Fruit fly (Drosophila melanogaster) whole organism, embryonic: ENCODE results near the gene CG11000.

Experiments used
- Atf3 ChIP-seq: fragments of 200-800 bp; sonication (Bioruptor generic); optimal IDR thresholded peaks from 3 replicates; lab custom pipeline; 2016; ENCODE audit warnings: missing biosample characterization, missing genetic modification characterization
- CG10321 ChIP-seq: fragments of 200-800 bp; sonication (Bioruptor generic); IDR thresholded peaks from 2 replicates; pipeline ENCODE4 v1.3.6; 2022; ENCODE audit warnings: missing biosample characterization, missing genetic modification characterization
- CG10366 ChIP-seq: fragments of 200-800 bp; sonication (Bioruptor generic); IDR thresholded peaks from 2 replicates; pipeline ENCODE4 v1.3.6; 2022; ENCODE audit warnings: missing biosample characterization, missing genetic modification characterization
- CG10565 ChIP-seq: fragments of 200-800 bp; sonication (Bioruptor generic); optimal IDR thresholded peaks from 3 replicates; lab custom pipeline; 2016; ENCODE audit warnings: missing biosample characterization, mild to moderate bottlenecking, missing genetic modification characterization
- CG11456 ChIP-seq: fragments of 200-800 bp; sonication (Bioruptor generic); IDR thresholded peaks from 3 replicates; pipeline ENCODE4 v1.3.6; 2022; ENCODE audit warnings: missing biosample characterization, missing genetic modification characterization
- CG12391 ChIP-seq: fragments of 200-800 bp; sonication (Bioruptor generic); optimal IDR thresholded peaks from 3 replicates; lab custom pipeline; 2018; ENCODE audit warnings: missing biosample characterization, mild to moderate bottlenecking, missing genetic modification characterization, moderate library complexity
- CG14014 ChIP-seq: fragments of 200-800 bp; sonication (Bioruptor generic); IDR thresholded peaks from 2 replicates; pipeline ENCODE4 v1.3.6; 2022; ENCODE audit warnings: missing biosample characterization, missing genetic modification characterization
- CG1603 ChIP-seq: fragments of 200-800 bp; sonication (Bioruptor generic); optimal IDR thresholded peaks from 2 replicates; lab custom pipeline; 2019; ENCODE audit warnings: missing biosample characterization, mild to moderate bottlenecking, missing genetic modification characterization, moderate library complexity
- CG16813 ChIP-seq: fragments of 200-800 bp; sonication (Bioruptor generic); IDR thresholded peaks from 3 replicates; pipeline ENCODE4 v1.3.6; 2022; ENCODE audit warnings: missing biosample characterization, missing genetic modification characterization; ENCODE audit not compliant: partially characterized antibody
- CG17328 ChIP-seq: fragments of 200-800 bp; sonication (Bioruptor generic); IDR thresholded peaks from 2 replicates; pipeline ENCODE4 v1.3.6; 2022; ENCODE audit warnings: missing biosample characterization, missing genetic modification characterization
- CG17802 ChIP-seq: fragments of 200-800 bp; sonication (Bioruptor generic); optimal IDR thresholded peaks from 2 replicates; lab custom pipeline; 2018; ENCODE audit warnings: missing biosample characterization, mild to moderate bottlenecking, missing genetic modification characterization, moderate library complexity
- CG2129 ChIP-seq: fragments of 200-800 bp; sonication (Bioruptor generic); IDR thresholded peaks from 2 replicates; pipeline ENCODE4 v1.3.6; 2022; ENCODE audit warnings: missing biosample characterization, missing genetic modification characterization; ENCODE audit not compliant: partially characterized antibody
- CG2712 ChIP-seq: fragments of 200-800 bp; optimal IDR thresholded peaks from 3 replicates; lab custom pipeline; 2019; ENCODE audit warnings: missing biosample characterization, mild to moderate bottlenecking, missing genetic modification characterization, moderate library complexity
- CG31441 ChIP-seq: fragments of 200-800 bp; sonication (Bioruptor generic); IDR thresholded peaks from 2 replicates; pipeline ENCODE4 v1.3.6; 2022; ENCODE audit warnings: missing biosample characterization, missing genetic modification characterization
- CG32772 ChIP-seq: fragments of 200-800 bp; sonication (Bioruptor generic); IDR thresholded peaks from 2 replicates; pipeline ENCODE4 v1.3.6; 2022; ENCODE audit warnings: missing biosample characterization, missing genetic modification characterization
- CG3847 ChIP-seq: fragments of 200-800 bp; sonication (Bioruptor generic); IDR thresholded peaks from 2 replicates; pipeline ENCODE4 v1.3.6; 2022; ENCODE audit warnings: missing biosample characterization, missing genetic modification characterization
- CG4404 ChIP-seq: fragments of 200-800 bp; sonication (Bioruptor generic); IDR thresholded peaks from 2 replicates; pipeline ENCODE4 v1.3.6; 2022; ENCODE audit warnings: missing biosample characterization, missing genetic modification characterization
- CG4707 ChIP-seq: fragments of 200-800 bp; sonication (Bioruptor generic); optimal IDR thresholded peaks from 2 replicates; lab custom pipeline; 2018; ENCODE audit warnings: missing biosample characterization, mild to moderate bottlenecking, missing genetic modification characterization, moderate library complexity
- CG7839 ChIP-seq: fragments of 200-800 bp; sonication (Bioruptor generic); optimal IDR thresholded peaks from 3 replicates; lab custom pipeline; 2018; ENCODE audit warnings: missing biosample characterization, mild to moderate bottlenecking, missing genetic modification characterization, moderate library complexity
- Dll ChIP-seq: fragments of 200-800 bp; sonication (Bioruptor generic); IDR thresholded peaks from 4 replicates; pipeline ENCODE4 v1.3.6; 2022; ENCODE audit warnings: missing biosample characterization, missing genetic modification characterization; ENCODE audit not compliant: partially characterized antibody
- E2f1 ChIP-seq: fragments of 200-800 bp; sonication (Bioruptor generic); IDR thresholded peaks from 2 replicates; pipeline ENCODE4 v1.3.6; 2022; ENCODE audit warnings: missing biosample characterization, missing genetic modification characterization
- HHEX ChIP-seq: fragments of 200-800 bp; sonication (Bioruptor generic); optimal IDR thresholded peaks from 3 replicates; lab custom pipeline; 2017; ENCODE audit warnings: missing biosample characterization, mild to moderate bottlenecking, missing genetic modification characterization, missing genetic modification reagents
- HmgD ChIP-seq: fragments of 200-800 bp; sonication (Bioruptor generic); optimal IDR thresholded peaks from 3 replicates; lab custom pipeline; 2016; ENCODE audit warnings: missing biosample characterization, missing genetic modification characterization
- MESR4 ChIP-seq: fragments of 200-800 bp; sonication (Bioruptor generic); optimal IDR thresholded peaks from 2 replicates; lab custom pipeline; 2018; ENCODE audit warnings: missing biosample characterization, mild to moderate bottlenecking, missing genetic modification characterization, moderate library complexity
- Med ChIP-seq: fragments of 200-800 bp; sonication (Bioruptor generic); peaks from one replicate; lab custom pipeline; 2016; ENCODE audit warnings: missing biosample characterization, missing genetic modification characterization, mild to moderate bottlenecking, inconsistent platforms, moderate library complexity
- NfI ChIP-seq: fragments of 200-800 bp; sonication (Bioruptor generic); optimal IDR thresholded peaks from 3 replicates; lab custom pipeline; 2018; ENCODE audit warnings: missing biosample characterization, mild to moderate bottlenecking, missing genetic modification characterization, moderate library complexity
- Pdp1 ChIP-seq, 2 experiments: fragments of 200-800 bp; sonication (Bioruptor generic); optimal IDR thresholded peaks; 3 replicates each; lab custom pipeline; 2016; ENCODE audit warnings: missing biosample characterization in 2 of 2, missing genetic modification characterization in 2 of 2, mild to moderate bottlenecking in 1 of 2, moderate library complexity in 1 of 2
- Side ChIP-seq: fragments of 200-800 bp; sonication (Bioruptor generic); optimal IDR thresholded peaks from 2 replicates; lab custom pipeline; 2016; ENCODE audit warnings: missing biosample characterization, missing genetic modification characterization
- bcd ChIP-seq: fragments of 200-800 bp; sonication (Bioruptor generic); optimal IDR thresholded peaks from 2 replicates; lab custom pipeline; 2017; ENCODE audit warnings: missing biosample characterization, mild to moderate bottlenecking, missing genetic modification characterization
- caup ChIP-seq: fragments of 200-800 bp; sonication (Bioruptor generic); optimal IDR thresholded peaks from 3 replicates; lab custom pipeline; 2017; ENCODE audit warnings: missing biosample characterization, mild to moderate bottlenecking, missing genetic modification characterization, moderate library complexity; ENCODE audit not compliant: severe bottlenecking
- croc ChIP-seq: fragments of 200-800 bp; sonication (Bioruptor generic); conservative IDR thresholded peaks from 3 replicates; pipeline ENCODE4 v1.3.6; 2022; ENCODE audit warnings: missing biosample characterization, missing genetic modification characterization
- dati ChIP-seq: fragments of 200-800 bp; sonication (Bioruptor generic); IDR thresholded peaks from 2 replicates; pipeline ENCODE4 v1.3.6; 2022; ENCODE audit warnings: missing biosample characterization, missing genetic modification characterization
- disco-r ChIP-seq: fragments of 200-800 bp; sonication (Bioruptor generic); optimal IDR thresholded peaks from 2 replicates; lab custom pipeline; 2016; ENCODE audit warnings: missing biosample characterization, missing genetic modification characterization
- dmrt11E ChIP-seq: fragments of 200-800 bp; sonication (Bioruptor generic); optimal IDR thresholded peaks from 3 replicates; lab custom pipeline; 2018; ENCODE audit warnings: missing biosample characterization, mild to moderate bottlenecking, missing genetic modification characterization, moderate library complexity
- fu2 ChIP-seq: fragments of 200-800 bp; sonication (Bioruptor generic); optimal IDR thresholded peaks from 2 replicates; lab custom pipeline; 2016; ENCODE audit warnings: missing biosample characterization, missing genetic modification characterization
- jing ChIP-seq: fragments of 200-800 bp; sonication (Bioruptor generic); optimal IDR thresholded peaks from 2 replicates; lab custom pipeline; 2018; ENCODE audit warnings: missing biosample characterization, mild to moderate bottlenecking, missing genetic modification characterization
- kay ChIP-seq: fragments of 200-800 bp; sonication (Bioruptor generic); optimal IDR thresholded peaks from 2 replicates; lab custom pipeline; 2016; ENCODE audit warnings: missing biosample characterization, missing genetic modification characterization
- kni ChIP-seq: fragments of 200-800 bp; sonication (Bioruptor generic); optimal IDR thresholded peaks from 3 replicates; lab custom pipeline; 2017; ENCODE audit warnings: mild to moderate bottlenecking, missing biosample characterization, missing genetic modification reagents, missing genetic modification characterization
- nmo ChIP-seq: fragments of 200-800 bp; sonication (Bioruptor generic); optimal IDR thresholded peaks from 2 replicates; lab custom pipeline; 2018; ENCODE audit warnings: missing biosample characterization, mild to moderate bottlenecking, missing genetic modification characterization, moderate library complexity
- pzg ChIP-seq: fragments of 200-800 bp; sonication (Bioruptor generic); optimal IDR thresholded peaks from 3 replicates; lab custom pipeline; 2018; ENCODE audit warnings: missing biosample characterization, mild to moderate bottlenecking, missing genetic modification characterization, moderate library complexity
- sug ChIP-seq: fragments of 200-800 bp; optimal IDR thresholded peaks from 2 replicates; lab custom pipeline; 2019; ENCODE audit warnings: missing biosample characterization, mild to moderate bottlenecking, missing genetic modification characterization, moderate library complexity
- tgo ChIP-seq: fragments of 200-800 bp; sonication (Bioruptor generic); IDR thresholded peaks from 3 replicates; pipeline ENCODE4 v1.3.6; 2022; ENCODE audit warnings: missing biosample characterization, missing genetic modification characterization
- twi ChIP-seq: fragments of 200-800 bp; optimal IDR thresholded peaks from 2 replicates; lab custom pipeline; 2019; ENCODE audit warnings: missing biosample characterization, mild to moderate bottlenecking, missing genetic modification characterization, moderate library complexity
- vfl ChIP-seq: fragments of 200-800 bp; sonication (Bioruptor generic); optimal IDR thresholded peaks from 2 replicates; lab custom pipeline; 2016; ENCODE audit warnings: missing biosample characterization, missing genetic modification characterization
- wdn ChIP-seq: fragments of 200-800 bp; sonication (Bioruptor generic); IDR thresholded peaks from 2 replicates; pipeline ENCODE4 v1.3.6; 2022; ENCODE audit warnings: missing biosample characterization, missing genetic modification characterization

CG11000 gene

dm6 chr3R:5861218-5861902, 59.2 kb downstream of the CG11000 start (continued):
- peak; percentile 2 for TF ChIP-seq vfl (GFP tag; lab: Kevin White, UChicago)
- TF ChIP-seq CG16813 = no peak
- TF ChIP-seq sug (tag; lab: Kevin White, UChicago) = peak; percentile 16

dm6 chr3R:5862032-5862641, 60.0 kb downstream of the CG11000 start, which contains the start of gene CG2017:
Gene CG2017 (minus strand): TSS chr3R:5862405.
- TF ChIP-seq CG14014 (peak; percentile 18; the same call in 1 of the 2 replicates), CG4404 (GFP tag; lab: Robert Waterston, UW) (no peak), fu2 (GFP tag; lab: Kevin White, UChicago) (peak; percentile 24), Dll (GFP tag; lab: Robert Waterston, UW) (peak; percentile 38; the same call in 2 of the 4 replicates), tgo (GFP tag; lab: Robert Waterston, UW) (0 out of 3 replicates have a peak, but pooled peaks have one; percentile 33), wdn (no peak), CG17328 (no peak), CG10321 (GFP tag; lab: Robert Waterston, UW) (0 out of 2 replicates have a peak, but pooled peaks have one; percentile 12), dati (GFP tag; lab: Robert Waterston, UW) (no peak), kni (peak; percentile 8), CG11456 (GFP tag; lab: Robert Waterston, UW) (peak; percentile 70; the same call in 2 of the 3 replicates), nmo (GFP tag; lab: Kevin White, UChicago) (peak; percentile 54), CG10366 (GFP tag; lab: Robert Waterston, UW) (0 out of 2 replicates have a peak, but pooled peaks have one; percentile 28), CG3847 (peak; percentile 85), sug (tag; lab: Kevin White, UChicago) (peak; percentile 35), NfI (peak; percentile 69), Med (peak; percentile 95), CG32772 (GFP tag; lab: Robert Waterston, UW) (no peak), CG1603 (tag; lab: Kevin White, UChicago) (peak; percentile 90), E2f1 (GFP tag; lab: Robert Waterston, UW) (peak; percentile 39; the same call in 1 of the 2 replicates), kay (no peak), croc (GFP tag; lab: Robert Waterston, UW) (no peak; the same call in 2 of the 3 replicates), Side (peak; percentile 43), CG4707 (GFP tag; lab: Kevin White, UChicago) (no peak), HHEX (GFP tag; lab: Kevin White, UChicago) (peak; percentile 55), CG7839 (peak; percentile 24), CG31441 (GFP tag; lab: Robert Waterston, UW) (peak; percentile 14; the same call in 1 of the 2 replicates), dmrt11E (tag; lab: Kevin White, UChicago) (peak; percentile 18), bcd (GFP tag; lab: Kevin White, UChicago) (peak; percentile 50), caup (GFP tag; lab: Kevin White, UChicago) (peak; percentile 55), CG2129 (GFP tag; lab: Robert Waterston, UW) (no peak), twi (tag; lab: Kevin White, UChicago) (peak; percentile 75), CG10565 (GFP tag; lab: Kevin White, UChicago) (no peak), CG17802 (tag; lab: Kevin White, UChicago) (peak; percentile 64), HmgD (GFP tag; lab: Kevin White, UChicago) (peak; percentile 60), pzg (peak; percentile 94), Pdp1 (GFP tag; optimal IDR thresholded peaks at IDR 0.05; lab: Kevin White, UChicago) (peak; percentile 45 to 81), Atf3 (peak; percentile 31), jing (no peak), MESR4 (GFP tag; lab: Kevin White, UChicago) (peak; percentile 50), disco-r (peak; percentile 18), CG2712 (peak; percentile 100), CG12391 (tag; lab: Kevin White, UChicago) (peak; percentile 24)
